Fruit fly (Drosophila melanogaster): ENCODE data around the gene CG10859.

CG10859 gene

DNA sequence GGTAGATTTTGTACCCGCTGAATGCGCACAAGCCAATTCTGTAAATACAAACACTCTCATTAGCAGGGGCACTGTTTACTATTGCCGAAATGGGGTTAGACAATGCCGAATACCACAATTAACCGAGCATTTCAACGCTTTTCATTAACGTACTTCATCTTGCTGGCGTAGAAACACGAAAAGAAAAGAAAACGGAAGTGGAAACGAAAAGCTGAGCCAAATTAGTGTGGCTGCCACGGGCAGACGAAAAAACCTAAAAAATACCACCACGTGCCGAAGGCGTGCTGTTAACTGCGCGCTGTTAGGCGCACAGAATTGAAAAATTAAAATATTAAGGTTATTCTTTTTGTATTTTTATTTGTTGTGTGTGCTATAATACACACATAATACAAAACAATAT lies 3.6 kb downstream of the CG10859 start, which contains the start of gene RpL24:
Gene RpL24, minus strand, starts transcription at position 229 of the 400 bp plus-strand sequence.
- TF ChIP-seq CG15710 (tag; optimal IDR thresholded peaks at IDR 0.05): peak; percentile 70
- TF ChIP-seq CG13204 (GFP tag; optimal IDR thresholded peaks at IDR 0.05): no peak
- peak; percentile 62; the same call in 1 of the 2 replicates for TF ChIP-seq CG32121 (GFP tag; IDR thresholded peaks at IDR 0.05)
- TF ChIP-seq Pif1A (GFP tag; optimal IDR thresholded peaks at IDR 0.05): peak; percentile 89
- TF ChIP-seq CG9948 (tag; optimal IDR thresholded peaks at IDR 0.05): peak; percentile 8
- no peak for TF ChIP-seq D1 (tag; optimal IDR thresholded peaks at IDR 0.05)
- TF ChIP-seq CG8159 (tag; optimal IDR thresholded peaks at IDR 0.05): peak; percentile 66
- peak; percentile 80 for TF ChIP-seq gl (tag; optimal IDR thresholded peaks at IDR 0.05)
- TF ChIP-seq CG4496 (GFP tag; IDR thresholded peaks at IDR 0.05): peak; percentile 92
- peak; percentile 63; the same call in 1 of the 3 replicates for TF ChIP-seq fd96Ca (GFP tag; IDR thresholded peaks at IDR 0.05)
- no peak for TF ChIP-seq CG10348 (GFP tag; IDR thresholded peaks at IDR 0.05)
- no peak for TF ChIP-seq EcR (GFP tag; optimal IDR thresholded peaks at IDR 0.05)
- TF ChIP-seq Ets98B (GFP tag; IDR thresholded peaks at IDR 0.05): peak; percentile 80
- peak; percentile 25 for TF ChIP-seq CG17806 (tag; optimal IDR thresholded peaks at IDR 0.05)
- TF ChIP-seq Snoo (tag; optimal IDR thresholded peaks at IDR 0.05): peak; percentile 95
- TF ChIP-seq rn (GFP tag; IDR thresholded peaks at IDR 0.05): peak; percentile 62; the same call in 1 of the 2 replicates
- TF ChIP-seq CG34367 (tag; optimal IDR thresholded peaks at IDR 0.05): peak; percentile 82
- TF ChIP-seq CG12605 (GFP tag; IDR thresholded peaks at IDR 0.05): peak; percentile 81
- TF ChIP-seq Pif1B (GFP tag; optimal IDR thresholded peaks at IDR 0.05): peak; percentile 84
- peak; percentile 59 for TF ChIP-seq CG8301 (tag; optimal IDR thresholded peaks at IDR 0.05)
- TF ChIP-seq CG14655 (GFP tag; optimal IDR thresholded peaks at IDR 0.05): no peak

DNA sequence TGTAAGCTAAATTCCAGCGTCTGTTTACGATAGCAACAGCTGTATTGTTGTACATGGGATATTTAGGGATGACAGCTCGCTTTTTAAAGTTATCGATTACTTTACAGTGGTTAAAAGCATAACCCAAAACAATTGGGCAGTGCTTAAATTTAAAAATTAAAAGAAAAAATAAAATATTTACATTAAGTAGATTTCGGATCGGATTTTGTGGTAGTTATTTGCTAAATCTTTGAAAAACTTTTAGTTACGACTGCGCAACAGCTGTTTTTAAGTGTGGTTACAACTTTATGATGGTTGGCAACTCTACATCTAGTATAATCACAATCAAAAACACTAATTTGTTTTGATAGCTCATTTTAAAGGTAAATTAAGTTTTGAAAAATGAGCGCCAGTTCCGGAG lies 11.2 kb downstream of the CG10859 start, which contains the start of the genes Ing5 and CG7099:
Gene Ing5, minus strand, starts transcription at position 58 of the 400 bp plus-strand sequence.
Gene CG7099, plus strand, starts transcription at position 317 of the 400 bp plus-strand sequence.
- TF ChIP-seq CG14655 (GFP tag; optimal IDR thresholded peaks at IDR 0.05): no peak
- no peak for TF ChIP-seq EcR (GFP tag; optimal IDR thresholded peaks at IDR 0.05)
- TF ChIP-seq CG15710 (tag; optimal IDR thresholded peaks at IDR 0.05): peak; percentile 93
- TF ChIP-seq CG8159 (tag; optimal IDR thresholded peaks at IDR 0.05): peak; percentile 93
- TF ChIP-seq Pif1A (GFP tag; optimal IDR thresholded peaks at IDR 0.05): no peak
- peak; percentile 63 for TF ChIP-seq CG10348 (GFP tag; IDR thresholded peaks at IDR 0.05)
- TF ChIP-seq fd96Ca (GFP tag; IDR thresholded peaks at IDR 0.05): peak; percentile 93
- TF ChIP-seq CG9948 (tag; optimal IDR thresholded peaks at IDR 0.05): peak; percentile 92
- peak; percentile 96 for TF ChIP-seq CG4496 (GFP tag; IDR thresholded peaks at IDR 0.05)
- TF ChIP-seq CG17806 (tag; optimal IDR thresholded peaks at IDR 0.05): peak; percentile 94
- TF ChIP-seq gl (tag; optimal IDR thresholded peaks at IDR 0.05): peak; percentile 77
- peak; percentile 89 for TF ChIP-seq CG12605 (GFP tag; IDR thresholded peaks at IDR 0.05)
- TF ChIP-seq CG32121 (GFP tag; IDR thresholded peaks at IDR 0.05): peak; percentile 93
- TF ChIP-seq Ets98B (GFP tag; IDR thresholded peaks at IDR 0.05): peak; percentile 93
- no peak for TF ChIP-seq D1 (tag; optimal IDR thresholded peaks at IDR 0.05)
- TF ChIP-seq rn (GFP tag; IDR thresholded peaks at IDR 0.05): peak; percentile 87
- peak; percentile 88 for TF ChIP-seq CG34367 (tag; optimal IDR thresholded peaks at IDR 0.05)
- peak; percentile 89 for TF ChIP-seq CG8301 (tag; optimal IDR thresholded peaks at IDR 0.05)
- TF ChIP-seq Pif1B (GFP tag; optimal IDR thresholded peaks at IDR 0.05): peak; percentile 93
- peak; percentile 95 for TF ChIP-seq Snoo (tag; optimal IDR thresholded peaks at IDR 0.05)
- TF ChIP-seq CG13204 (GFP tag; optimal IDR thresholded peaks at IDR 0.05): no peak

dm6 chr2L:13382351-13383029 lies 16.0 kb downstream of the CG10859 start, which contains the start of gene loqs:
TSS of gene loqs (plus strand) at chr2L:13382652.
- no peak for TF ChIP-seq CG10348 (GFP tag; IDR thresholded peaks at IDR 0.05)
- no peak for TF ChIP-seq CG32121 (GFP tag; IDR thresholded peaks at IDR 0.05)
- no peak for TF ChIP-seq gl (tag; optimal IDR thresholded peaks at IDR 0.05)
- TF ChIP-seq CG14655 (GFP tag; optimal IDR thresholded peaks at IDR 0.05): no peak
- TF ChIP-seq Snoo (tag; optimal IDR thresholded peaks at IDR 0.05): no peak
- TF ChIP-seq CG15710 (tag; optimal IDR thresholded peaks at IDR 0.05): no peak
- no peak; the same call in 1 of the 2 replicates for TF ChIP-seq Ets98B (GFP tag; IDR thresholded peaks at IDR 0.05)
- no peak for TF ChIP-seq CG34367 (tag; optimal IDR thresholded peaks at IDR 0.05)
- no peak for TF ChIP-seq D1 (tag; optimal IDR thresholded peaks at IDR 0.05)
- TF ChIP-seq Pif1A (GFP tag; optimal IDR thresholded peaks at IDR 0.05): no peak
- TF ChIP-seq CG17806 (tag; optimal IDR thresholded peaks at IDR 0.05): no peak
- no peak for TF ChIP-seq Pif1B (GFP tag; optimal IDR thresholded peaks at IDR 0.05)
- TF ChIP-seq rn (GFP tag; IDR thresholded peaks at IDR 0.05): no peak
- no peak for TF ChIP-seq CG8159 (tag; optimal IDR thresholded peaks at IDR 0.05)

dm6 chr2L:13378488-13378964 lies 19.9 kb downstream of the CG10859 start, which contains the start of the genes CG9302 and beta'COP:
TSS of gene CG9302 (minus strand) at chr2L:13378538.
TSS of gene beta'COP (plus strand) at chr2L:13378902.
- TF ChIP-seq CG12605 (GFP tag; IDR thresholded peaks at IDR 0.05) (no peak), CG17806 (tag; optimal IDR thresholded peaks at IDR 0.05) (peak; percentile 38), CG8301 (tag; optimal IDR thresholded peaks at IDR 0.05) (no peak), CG15710 (tag; optimal IDR thresholded peaks at IDR 0.05) (peak; percentile 86), fd96Ca (GFP tag; IDR thresholded peaks at IDR 0.05) (0 out of 3 replicates have a peak, but pooled peaks have one; percentile 43), CG4496 (GFP tag; IDR thresholded peaks at IDR 0.05) (no peak), Ets98B (GFP tag; IDR thresholded peaks at IDR 0.05) (peak; percentile 34; the same call in 1 of the 2 replicates), Snoo (tag; optimal IDR thresholded peaks at IDR 0.05) (peak; percentile 57), CG32121 (GFP tag; IDR thresholded peaks at IDR 0.05) (peak; percentile 36; the same call in 1 of the 2 replicates), CG10348 (GFP tag; IDR thresholded peaks at IDR 0.05) (0 out of 2 replicates have a peak, but pooled peaks have one; percentile 22), CG9948 (tag; optimal IDR thresholded peaks at IDR 0.05) (peak; percentile 58)

DNA sequence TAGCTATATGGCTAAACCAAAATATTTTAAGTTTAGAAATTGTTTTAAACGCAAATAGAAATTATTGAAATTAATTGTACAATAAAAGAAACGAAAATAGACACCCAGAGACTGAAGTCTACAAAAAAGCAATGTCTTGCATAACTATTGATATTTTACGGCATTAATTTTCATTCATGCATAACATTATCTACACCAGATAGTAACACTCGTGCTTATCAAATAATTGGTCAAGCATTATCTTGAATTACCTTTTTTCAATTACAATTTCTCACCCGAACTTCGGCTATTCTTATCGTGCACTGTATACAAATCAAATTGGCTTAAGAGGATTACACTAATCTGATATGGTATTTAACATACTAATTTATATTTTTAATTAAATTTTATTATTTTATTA lies 22.4 kb downstream of the CG10859 start:
- TF ChIP-seq CG8159 (tag; optimal IDR thresholded peaks at IDR 0.05): no peak
- TF ChIP-seq CG8301 (tag; optimal IDR thresholded peaks at IDR 0.05): no peak
- no peak for TF ChIP-seq Snoo (tag; optimal IDR thresholded peaks at IDR 0.05)
- no peak for TF ChIP-seq CG34367 (tag; optimal IDR thresholded peaks at IDR 0.05)
- no peak for TF ChIP-seq CG9948 (tag; optimal IDR thresholded peaks at IDR 0.05)
- no peak for TF ChIP-seq CG13204 (GFP tag; optimal IDR thresholded peaks at IDR 0.05)
- TF ChIP-seq fd96Ca (GFP tag; IDR thresholded peaks at IDR 0.05): no peak

All from whole organism, pupa.